Worm (Caenorhabditis elegans) whole organism, L4 larva: ENCODE data around the gene Y73C8C.4.

Experiments used
- daf-19 ChIP-seq: fragments of 200-800 bp; sonication (Bioruptor generic); conservative IDR thresholded peaks from 2 replicates; pipeline ENCODE4 v1.3.6; 2022; ENCODE audit warnings: missing genetic modification characterization, missing compliant biosample characterization
- egl-43 ChIP-seq: fragments of 200-800 bp; sonication (Bioruptor generic); IDR thresholded peaks from 2 replicates; pipeline ENCODE4 v1.3.6; 2022; ENCODE audit warnings: missing genetic modification reagents, missing genetic modification characterization, missing compliant biosample characterization
- fos-1 ChIP-seq: fragments of 150-350 bp; optimal IDR thresholded peaks from 2 replicates; lab custom pipeline; 2014; ENCODE audit warnings: missing biosample characterization, missing genetic modification characterization
- mxl-2 ChIP-seq: fragments of 200-800 bp; sonication (Bioruptor generic); conservative IDR thresholded peaks from 2 replicates; pipeline ENCODE4 v1.3.6; 2022; ENCODE audit warnings: missing genetic modification reagents, missing genetic modification characterization, missing compliant biosample characterization
- nhr-102 ChIP-seq: sonication (generic microtip); optimal IDR thresholded peaks from 2 replicates; lab custom pipeline; 2016; ENCODE audit warnings: mild to moderate bottlenecking, missing genetic modification characterization, moderate library complexity, missing compliant biosample characterization
- nhr-11 ChIP-seq: fragments of 150-350 bp; optimal IDR thresholded peaks from 2 replicates; lab custom pipeline; 2014; ENCODE audit warnings: missing biosample characterization, missing genetic modification characterization
- nhr-111 ChIP-seq: fragments of 200-800 bp; sonication (Bioruptor generic); optimal IDR thresholded peaks from 2 replicates; lab custom pipeline; 2018; ENCODE audit warnings: mild to moderate bottlenecking, missing genetic modification characterization, missing compliant biosample characterization
- unc-130 ChIP-seq: sonication (generic microtip); optimal IDR thresholded peaks from 2 replicates; lab custom pipeline; 2016; ENCODE audit warnings: missing genetic modification reagents, missing genetic modification characterization, missing compliant biosample characterization
- unc-62 ChIP-seq, 3 experiments: fragments of 150-350 bp in 1 of 3; sonication (generic microtip); optimal IDR thresholded peaks in 2 of 3; peaks in 1 of 3; 1 replicate in 1 of 3; 2 replicates in 2 of 3; lab custom pipeline; 2014 to 2017; ENCODE audit warnings: missing biosample characterization in 3 of 3, missing genetic modification characterization in 3 of 3, missing genetic modification reagents in 3 of 3, missing genotype in 1 of 3
- zfp-2 ChIP-seq: sonication (generic microtip); optimal IDR thresholded peaks from 2 replicates; lab custom pipeline; 2016; ENCODE audit warnings: mild to moderate bottlenecking, missing genetic modification characterization, missing compliant biosample characterization

- no peak for TF ChIP-seq nhr-11 (tag; lab: Kevin White, UChicago)
- TF ChIP-seq unc-62 (GFP tag; optimal IDR thresholded peaks at IDR 0.05 in 1 of 2; lab: Kevin White, UChicago): no peak
- TF ChIP-seq unc-62 (tag; optimal IDR thresholded peaks at IDR 0.05; lab: Kevin White, UChicago): no peak
- TF ChIP-seq fos-1: no peak
- TF ChIP-seq unc-130 (GFP tag; lab: Kevin White, UChicago): no peak
- TF ChIP-seq nhr-111 (GFP tag; lab: Kevin White, UChicago): no peak
- no peak for TF ChIP-seq mxl-2 (GFP tag; lab: Robert Waterston, UW)
- TF ChIP-seq egl-43 (GFP tag; lab: Robert Waterston, UW): no peak
- TF ChIP-seq daf-19 (GFP tag; lab: Robert Waterston, UW): no peak
- TF ChIP-seq nhr-102 (tag; lab: Kevin White, UChicago): no peak
- no peak for TF ChIP-seq zfp-2 (tag; lab: Kevin White, UChicago)
These were observed 31.4 kb upstream of the Y73C8C.4 start, which contains the start of gene F02C9.2 for ce11 chrV:3133293-3133755.
